Comparison of ENCODE assay signal across 1 fruit fly cellular context in genomic region chr3L:9126888-9127689, dm6.
A peak's percentile ranks its signal among the peaks of the same experiment; 100 is the strongest.
TF ChIP-seq lines count a peak whose summit lies in the region.

No protein-coding gene starts in this region.

TF ChIP-seq in whole organism, embryonic, 481 proteins besides CTCF, POLR2A, EP300 and RAD21 (continued from another document and continues in another):
- TF ChIP-seq CG15011 (GFP tag; optimal IDR thresholded peaks at IDR 0.05; lab: Kevin White, UChicago), result peak; percentile 44
- peak; percentile 15 for TF ChIP-seq CG8388 (GFP tag; optimal IDR thresholded peaks at IDR 0.05; lab: Kevin White, UChicago)
- TF ChIP-seq jing (GFP tag; optimal IDR thresholded peaks at IDR 0.05; lab: Kevin White, UChicago), result no peak
- TF ChIP-seq CG8089 (GFP tag; optimal IDR thresholded peaks at IDR 0.05; lab: Kevin White, UChicago), result no peak
- TF ChIP-seq Oaz (GFP tag; IDR thresholded peaks at IDR 0.05; lab: Robert Waterston, UW), result 0 out of 2 replicates have a peak, but pooled peaks have one; percentile 6
- peak; percentile 52 for TF ChIP-seq D19A (tag; optimal IDR thresholded peaks at IDR 0.05; lab: Kevin White, UChicago)
- peak; percentile 53 for TF ChIP-seq CG9215 (GFP tag; IDR thresholded peaks at IDR 0.05; lab: Robert Waterston, UW)
- TF ChIP-seq CG15514 (GFP tag; optimal IDR thresholded peaks at IDR 0.05; lab: Kevin White, UChicago), result peak; percentile 56
- peak; percentile 49 for TF ChIP-seq Sox102F (GFP tag; optimal IDR thresholded peaks at IDR 0.05; lab: Kevin White, UChicago)
- peak; percentile 37 for TF ChIP-seq CG10274 (GFP tag; optimal IDR thresholded peaks at IDR 0.05; lab: Kevin White, UChicago)
- peak; percentile 26 for TF ChIP-seq CG17385 (GFP tag; optimal IDR thresholded peaks at IDR 0.05; lab: Kevin White, UChicago)
- peak; percentile 53; the same call in 2 of the 3 replicates for TF ChIP-seq CG7357 (GFP tag; IDR thresholded peaks at IDR 0.05; lab: Robert Waterston, UW)
- peak; percentile 45 for TF ChIP-seq sd (tag; optimal IDR thresholded peaks at IDR 0.05; lab: Kevin White, UChicago)
- TF ChIP-seq Eip74EF (GFP tag; optimal IDR thresholded peaks at IDR 0.05; lab: Kevin White, UChicago), result peak in 1 of 2 experiments; percentile 45
- TF ChIP-seq Sox100B (GFP tag; optimal IDR thresholded peaks at IDR 0.05; lab: Kevin White, UChicago), result peak; percentile 45
- TF ChIP-seq CG11247 (GFP tag; IDR thresholded peaks at IDR 0.05; lab: Robert Waterston, UW), result 0 out of 2 replicates have a peak, but pooled peaks have one; percentile 18
- 0 out of 2 replicates have a peak, but pooled peaks have one; percentile 40 for TF ChIP-seq sob (GFP tag; IDR thresholded peaks at IDR 0.05; lab: Robert Waterston, UW)
- TF ChIP-seq CG7839 (tag; optimal IDR thresholded peaks at IDR 0.05; lab: Kevin White, UChicago), result peak; percentile 83
- peak; percentile 82 for TF ChIP-seq CG2120 (GFP tag; optimal IDR thresholded peaks at IDR 0.05; lab: Kevin White, UChicago)
- peak; percentile 28 for TF ChIP-seq abd-A (tag; optimal IDR thresholded peaks at IDR 0.05; lab: Kevin White, UChicago)
- TF ChIP-seq Aef1 (GFP tag; IDR thresholded peaks at IDR 0.05; lab: Robert Waterston, UW), result 0 out of 3 replicates have a peak, but pooled peaks have one; percentile 22
- TF ChIP-seq CG12155 (GFP tag; optimal IDR thresholded peaks at IDR 0.05; lab: Kevin White, UChicago), result peak; percentile 23
- TF ChIP-seq CG11696 (GFP tag; IDR thresholded peaks at IDR 0.05; lab: Robert Waterston, UW), result 0 out of 2 replicates have a peak, but pooled peaks have one; percentile 56
- TF ChIP-seq Jarid2 (GFP tag; optimal IDR thresholded peaks at IDR 0.05; lab: Kevin White, UChicago), result no peak
- peak; percentile 67 for TF ChIP-seq mam (GFP tag; optimal IDR thresholded peaks at IDR 0.05; lab: Kevin White, UChicago)
- no peak for TF ChIP-seq Atf-2 (GFP tag; optimal IDR thresholded peaks at IDR 0.05; lab: Kevin White, UChicago)
- peak in 1 of 2 experiments; percentile 1 for TF ChIP-seq chif (GFP tag; optimal IDR thresholded peaks at IDR 0.05; lab: Kevin White, UChicago)
- TF ChIP-seq CG12219 (GFP tag; optimal IDR thresholded peaks at IDR 0.05; lab: Kevin White, UChicago), result peak; percentile 37
- TF ChIP-seq gt (GFP tag; IDR thresholded peaks at IDR 0.05; lab: Robert Waterston, UW), result no peak
- peak; percentile 39 to 77 for TF ChIP-seq Hr51 (GFP tag; optimal IDR thresholded peaks at IDR 0.05; lab: Kevin White, UChicago)
- peak; percentile 80 for TF ChIP-seq sug (tag; optimal IDR thresholded peaks at IDR 0.05; lab: Kevin White, UChicago)
- TF ChIP-seq CG8765 (GFP tag; IDR thresholded peaks at IDR 0.05; lab: Robert Waterston, UW), result no peak
- peak; percentile 13; the same call in 1 of the 2 replicates for TF ChIP-seq sim (GFP tag; IDR thresholded peaks at IDR 0.05; lab: Robert Waterston, UW)
- peak; percentile 34 for TF ChIP-seq Camta (GFP tag; optimal IDR thresholded peaks at IDR 0.05; lab: Kevin White, UChicago)
- TF ChIP-seq CG12744 (GFP tag; optimal IDR thresholded peaks at IDR 0.05; lab: Kevin White, UChicago), result no peak
- TF ChIP-seq Rfx (GFP tag; IDR thresholded peaks at IDR 0.05; lab: Robert Waterston, UW), result peak; percentile 66
- TF ChIP-seq toy (GFP tag; IDR thresholded peaks at IDR 0.05; lab: Robert Waterston, UW), result 0 out of 2 replicates have a peak, but pooled peaks have one; percentile 13
- TF ChIP-seq CG16815 (GFP tag; optimal IDR thresholded peaks at IDR 0.05; lab: Kevin White, UChicago), result peak; percentile 16
- TF ChIP-seq Xrp1 (GFP tag; IDR thresholded peaks at IDR 0.05; lab: Robert Waterston, UW), result peak; percentile 48; the same call in 1 of the 2 replicates
- TF ChIP-seq CG10267 (tag; optimal IDR thresholded peaks at IDR 0.05; lab: Kevin White, UChicago), result peak; percentile 17
- TF ChIP-seq CG6683 (GFP tag; optimal IDR thresholded peaks at IDR 0.05; lab: Kevin White, UChicago), result peak; percentile 35
- TF ChIP-seq Hr3 (GFP tag; optimal IDR thresholded peaks at IDR 0.05; lab: Kevin White, UChicago), result peak; percentile 13
- peak; percentile 81 for TF ChIP-seq Fer1 (GFP tag; optimal IDR thresholded peaks at IDR 0.05; lab: Kevin White, UChicago)
- TF ChIP-seq CG13894 (tag; optimal IDR thresholded peaks at IDR 0.05; lab: Kevin White, UChicago), result peak; percentile 96
- TF ChIP-seq CG13775 (GFP tag; optimal IDR thresholded peaks at IDR 0.05; lab: Kevin White, UChicago), result peak; percentile 37
- TF ChIP-seq CG17361 (GFP tag; IDR thresholded peaks at IDR 0.05; lab: Robert Waterston, UW), result peak; percentile 72; the same call in 2 of the 3 replicates
- TF ChIP-seq CG4360 (GFP tag; IDR thresholded peaks at IDR 0.05; lab: Robert Waterston, UW), result peak; percentile 19; the same call in 1 of the 2 replicates
- peak; percentile 40 for TF ChIP-seq CG34376 (GFP tag; optimal IDR thresholded peaks at IDR 0.05; lab: Kevin White, UChicago)
- TF ChIP-seq Drgx (GFP tag; IDR thresholded peaks at IDR 0.05; lab: Robert Waterston, UW), result peak; percentile 39; the same call in 1 of the 2 replicates
- peak; percentile 69 for TF ChIP-seq caup (GFP tag; optimal IDR thresholded peaks at IDR 0.05; lab: Kevin White, UChicago; ENCODE audit: severe bottlenecking)
- no peak for TF ChIP-seq zen2 (GFP tag; IDR thresholded peaks at IDR 0.05; lab: Robert Waterston, UW; ENCODE audit: partially characterized antibody)
- peak; percentile 21 for TF ChIP-seq CG1233 (GFP tag; optimal IDR thresholded peaks at IDR 0.05; lab: Kevin White, UChicago)
- TF ChIP-seq luna (GFP tag; optimal IDR thresholded peaks at IDR 0.05; lab: Kevin White, UChicago), result peak; percentile 39
- peak; percentile 29 for TF ChIP-seq Xbp1 (GFP tag; optimal IDR thresholded peaks at IDR 0.05; lab: Kevin White, UChicago)
- no peak for TF ChIP-seq hkb (optimal IDR thresholded peaks at IDR 0.05; lab: Kevin White, UChicago)
- peak; percentile 48; the same call in 1 of the 2 replicates for TF ChIP-seq hkb (GFP tag; IDR thresholded peaks at IDR 0.05; lab: Robert Waterston, UW)
- peak; percentile 21 for TF ChIP-seq fd96Cb (tag; optimal IDR thresholded peaks at IDR 0.05; lab: Kevin White, UChicago)
- TF ChIP-seq CG30403 (GFP tag; optimal IDR thresholded peaks at IDR 0.05; lab: Kevin White, UChicago), result peak; percentile 64
- peak; percentile 18 for TF ChIP-seq Antp (GFP tag; optimal IDR thresholded peaks at IDR 0.05; lab: Kevin White, UChicago)
- peak; percentile 68 for TF ChIP-seq cwo (GFP tag; optimal IDR thresholded peaks at IDR 0.05; lab: Kevin White, UChicago)
- TF ChIP-seq zf30C (GFP tag; optimal IDR thresholded peaks at IDR 0.05; lab: Kevin White, UChicago), result no peak
- TF ChIP-seq CG6765 (GFP tag; optimal IDR thresholded peaks at IDR 0.05; lab: Kevin White, UChicago), result peak; percentile 53
- TF ChIP-seq Dek (tag; optimal IDR thresholded peaks at IDR 0.05; lab: Kevin White, UChicago), result peak; percentile 50
- TF ChIP-seq hbn (GFP tag; IDR thresholded peaks at IDR 0.05; lab: Robert Waterston, UW; ENCODE audit: partially characterized antibody), result peak; percentile 26; the same call in 1 of the 2 replicates
- TF ChIP-seq slbo (GFP tag; IDR thresholded peaks at IDR 0.05; lab: Robert Waterston, UW), result peak; percentile 71
- TF ChIP-seq slou (GFP tag; optimal IDR thresholded peaks at IDR 0.05; lab: Kevin White, UChicago), result peak; percentile 46
- no peak for TF ChIP-seq CG15601 (tag; optimal IDR thresholded peaks at IDR 0.05; lab: Kevin White, UChicago)
- TF ChIP-seq sr (GFP tag; IDR thresholded peaks at IDR 0.05; lab: Robert Waterston, UW), result peak; percentile 99
- TF ChIP-seq HmgZ (tag; optimal IDR thresholded peaks at IDR 0.05; lab: Kevin White, UChicago), result peak; percentile 27
- peak; percentile 20 for TF ChIP-seq az2 (GFP tag; optimal IDR thresholded peaks at IDR 0.05; lab: Kevin White, UChicago)
- TF ChIP-seq CG7987 (GFP tag; optimal IDR thresholded peaks at IDR 0.05; lab: Kevin White, UChicago), result no peak
- peak; percentile 43 for TF ChIP-seq Hmx (GFP tag; optimal IDR thresholded peaks at IDR 0.05; lab: Kevin White, UChicago)
- no peak for TF ChIP-seq tna (GFP tag; IDR thresholded peaks at IDR 0.05; lab: Robert Waterston, UW; ENCODE audit: partially characterized antibody)
- peak; percentile 57 for TF ChIP-seq CoRest (tag; optimal IDR thresholded peaks at IDR 0.05; lab: Kevin White, UChicago)
- peak; percentile 60 for TF ChIP-seq CG6854 (GFP tag; optimal IDR thresholded peaks at IDR 0.05; lab: Kevin White, UChicago)
- TF ChIP-seq prd (optimal IDR thresholded peaks at IDR 0.05; lab: Kevin White, UChicago), result no peak
- TF ChIP-seq prd (GFP tag; IDR thresholded peaks at IDR 0.05; lab: Robert Waterston, UW), result peak; percentile 34; the same call in 1 of the 3 replicates
- peak; percentile 22 for TF ChIP-seq Hsf (GFP tag; optimal IDR thresholded peaks at IDR 0.05; lab: Kevin White, UChicago)
- TF ChIP-seq CG9817 (tag; optimal IDR thresholded peaks at IDR 0.05; lab: Kevin White, UChicago), result peak; percentile 51
- no peak for TF ChIP-seq CG10565 (GFP tag; optimal IDR thresholded peaks at IDR 0.05; lab: Kevin White, UChicago)
- TF ChIP-seq dpn (GFP tag; optimal IDR thresholded peaks at IDR 0.05; lab: Kevin White, UChicago), result peak; percentile 22 to 68
- TF ChIP-seq NfI (GFP tag; optimal IDR thresholded peaks at IDR 0.05; lab: Kevin White, UChicago), result peak; percentile 62
- peak; percentile 18 for TF ChIP-seq CG18011 (GFP tag; optimal IDR thresholded peaks at IDR 0.05; lab: Kevin White, UChicago)
- peak; percentile 30 for TF ChIP-seq ATbp (GFP tag; optimal IDR thresholded peaks at IDR 0.05; lab: Kevin White, UChicago)
- TF ChIP-seq CG12391 (tag; optimal IDR thresholded peaks at IDR 0.05; lab: Kevin White, UChicago), result peak; percentile 49
- TF ChIP-seq CG17359 (tag; optimal IDR thresholded peaks at IDR 0.05; lab: Kevin White, UChicago), result peak; percentile 46
- TF ChIP-seq tx (GFP tag; optimal IDR thresholded peaks at IDR 0.05; lab: Kevin White, UChicago), result no peak
- no peak for TF ChIP-seq pan (optimal IDR thresholded peaks at IDR 0.05; lab: Kevin White, UChicago)
- TF ChIP-seq pan (GFP tag; optimal IDR thresholded peaks at IDR 0.05 in 1 of 2, IDR thresholded peaks at IDR 0.05 in 1 of 2), result peak in 1 of 2 experiments; percentile 5
- TF ChIP-seq lab (GFP tag; optimal IDR thresholded peaks at IDR 0.05; lab: Kevin White, UChicago), result peak; percentile 80
- no peak for TF ChIP-seq cg (GFP tag; optimal IDR thresholded peaks at IDR 0.05; lab: Kevin White, UChicago)
- TF ChIP-seq grn (GFP tag; optimal IDR thresholded peaks at IDR 0.05; lab: Kevin White, UChicago), result no peak
- TF ChIP-seq CG18262 (tag; optimal IDR thresholded peaks at IDR 0.05; lab: Kevin White, UChicago), result peak; percentile 40
- TF ChIP-seq CG10147 (GFP tag; optimal IDR thresholded peaks at IDR 0.05; lab: Kevin White, UChicago), result peak; percentile 67
- peak; percentile 67 for TF ChIP-seq lmd (GFP tag; IDR thresholded peaks at IDR 0.05; lab: Robert Waterston, UW)
- TF ChIP-seq mirr (GFP tag; optimal IDR thresholded peaks at IDR 0.05; lab: Kevin White, UChicago), result peak; percentile 16
- TF ChIP-seq CG3847 (GFP tag; IDR thresholded peaks at IDR 0.05; lab: Robert Waterston, UW), result 0 out of 2 replicates have a peak, but pooled peaks have one; percentile 27
- TF ChIP-seq CG10209 (GFP tag; optimal IDR thresholded peaks at IDR 0.05; lab: Kevin White, UChicago), result peak; percentile 45
- TF ChIP-seq PHDP (tag; optimal IDR thresholded peaks at IDR 0.05; lab: Kevin White, UChicago), result peak; percentile 61
- TF ChIP-seq stc (GFP tag; IDR thresholded peaks at IDR 0.05; lab: Robert Waterston, UW), result 0 out of 2 replicates have a peak, but pooled peaks have one; percentile 44
- no peak for TF ChIP-seq CrebB (tag; optimal IDR thresholded peaks at IDR 0.05; lab: Kevin White, UChicago)
- TF ChIP-seq Fer3 (tag; optimal IDR thresholded peaks at IDR 0.05; lab: Kevin White, UChicago), result peak; percentile 53
- peak; percentile 66 for TF ChIP-seq CG9727 (GFP tag; optimal IDR thresholded peaks at IDR 0.05; lab: Kevin White, UChicago)
- peak; percentile 48 for TF ChIP-seq fd3F (GFP tag; optimal IDR thresholded peaks at IDR 0.05; lab: Kevin White, UChicago)
- TF ChIP-seq phol (tag; optimal IDR thresholded peaks at IDR 0.05; lab: Kevin White, UChicago), result peak; percentile 36
- peak; percentile 83 for TF ChIP-seq CG18599 (GFP tag; optimal IDR thresholded peaks at IDR 0.05; lab: Kevin White, UChicago)
- TF ChIP-seq C15 (GFP tag; IDR thresholded peaks at IDR 0.05; lab: Robert Waterston, UW), result no peak
- peak; percentile 8 for TF ChIP-seq Side (GFP tag; optimal IDR thresholded peaks at IDR 0.05; lab: Kevin White, UChicago)
- 0 out of 3 replicates have a peak, but pooled peaks have one; percentile 8 for TF ChIP-seq CG11560 (tag; IDR thresholded peaks at IDR 0.05; lab: Robert Waterston, UW)
- 0 out of 2 replicates have a peak, but pooled peaks have one; percentile 5 for TF ChIP-seq ranshi (GFP tag; IDR thresholded peaks at IDR 0.05; lab: Robert Waterston, UW)
- TF ChIP-seq Nf-YC (tag; optimal IDR thresholded peaks at IDR 0.05; lab: Kevin White, UChicago), result peak; percentile 51
- no peak for TF ChIP-seq CG2116 (GFP tag; optimal IDR thresholded peaks at IDR 0.05; lab: Kevin White, UChicago)
- TF ChIP-seq CG17568 (GFP tag; optimal IDR thresholded peaks at IDR 0.05; lab: Kevin White, UChicago), result peak; percentile 16
- peak; percentile 66; the same call in 2 of the 3 replicates for TF ChIP-seq Dbx (GFP tag; IDR thresholded peaks at IDR 0.05; lab: Robert Waterston, UW)
- peak; percentile 57 for TF ChIP-seq Oli (tag; optimal IDR thresholded peaks at IDR 0.05; lab: Kevin White, UChicago)
- TF ChIP-seq kay (GFP tag; optimal IDR thresholded peaks at IDR 0.05; lab: Kevin White, UChicago), result peak; percentile 44
- TF ChIP-seq danr (GFP tag; IDR thresholded peaks at IDR 0.05; lab: Robert Waterston, UW), result 0 out of 2 replicates have a peak, but pooled peaks have one; percentile 21
- peak; percentile 74 for TF ChIP-seq Meics (GFP tag; optimal IDR thresholded peaks at IDR 0.05; lab: Kevin White, UChicago)
- TF ChIP-seq Bdp1 (GFP tag; optimal IDR thresholded peaks at IDR 0.05; lab: Kevin White, UChicago), result peak; percentile 39
- TF ChIP-seq CG33213 (GFP tag; optimal IDR thresholded peaks at IDR 0.05; lab: Kevin White, UChicago), result no peak
- peak; percentile 42 for TF ChIP-seq exex (tag; optimal IDR thresholded peaks at IDR 0.05; lab: Kevin White, UChicago)
- TF ChIP-seq CG17802 (tag; optimal IDR thresholded peaks at IDR 0.05; lab: Kevin White, UChicago), result no peak
- no peak for TF ChIP-seq run (tag; optimal IDR thresholded peaks at IDR 0.05; lab: Kevin White, UChicago)
- peak; percentile 15 for TF ChIP-seq slp2 (GFP tag; optimal IDR thresholded peaks at IDR 0.05; lab: Kevin White, UChicago)
- 0 out of 2 replicates have a peak, but pooled peaks have one; percentile 28 for TF ChIP-seq CG32532 (GFP tag; IDR thresholded peaks at IDR 0.05; lab: Robert Waterston, UW)
- peak; percentile 29 for TF ChIP-seq CG13624 (GFP tag; optimal IDR thresholded peaks at IDR 0.05; lab: Kevin White, UChicago)
